Fruit fly (Drosophila melanogaster): ENCODE results near the gene CG4480.
"Not testable (repeated sequence)": the region's sequence is repeated elsewhere in the genome, so short reads cannot be mapped to it uniquely, and the experiment has no call there.

The CG4480 gene

DNA sequence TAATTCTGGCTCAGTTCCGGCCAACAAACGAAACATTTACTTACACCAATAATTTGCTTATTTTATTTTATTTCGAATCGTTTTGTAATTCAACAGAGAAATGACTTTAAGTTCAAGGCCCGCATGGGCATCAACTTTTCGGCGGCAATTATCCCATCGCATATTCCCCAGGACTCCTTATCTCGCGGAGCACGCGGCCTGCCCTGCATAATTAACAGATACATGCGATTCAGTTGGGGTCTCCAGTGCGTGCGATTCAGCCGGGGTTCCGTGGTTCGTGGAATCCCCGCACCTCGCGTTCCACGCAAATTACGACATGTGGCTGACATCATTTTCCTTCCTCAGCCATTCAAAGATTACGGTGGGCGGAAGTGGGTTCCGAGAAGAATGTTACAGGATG, at the start of gene CG4480:
CG4480 (minus strand) TSS at position 101 of the 400 bp plus-strand sequence.
- no peak for TF ChIP-seq CTCF (optimal IDR thresholded peaks at IDR 0.05)
- TF ChIP-seq CG8478 (optimal IDR thresholded peaks at IDR 0.05) = no peak

DNA sequence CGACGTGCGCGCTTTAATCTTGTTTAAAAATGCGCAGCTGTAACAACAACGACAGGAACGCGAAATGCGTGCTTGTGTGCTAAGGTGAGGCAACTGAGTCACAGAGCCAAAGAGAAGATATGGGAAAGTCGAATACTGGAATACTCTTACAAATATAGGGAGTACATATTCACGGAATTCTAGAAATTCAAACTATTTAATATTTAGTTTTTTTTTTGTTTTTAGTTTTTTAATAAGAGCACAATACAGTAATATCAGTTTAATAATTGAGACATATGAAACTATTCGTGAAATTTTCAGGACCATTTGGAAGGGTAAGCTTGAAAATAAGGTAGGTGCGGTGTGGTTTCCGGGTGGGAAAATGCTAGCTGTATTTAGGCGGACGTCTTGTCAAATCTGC, 15.7 kb upstream of the CG4480 start:
- TF ChIP-seq CG8478 (optimal IDR thresholded peaks at IDR 0.05) (no peak), CTCF (optimal IDR thresholded peaks at IDR 0.05) (no peak)

DNA sequence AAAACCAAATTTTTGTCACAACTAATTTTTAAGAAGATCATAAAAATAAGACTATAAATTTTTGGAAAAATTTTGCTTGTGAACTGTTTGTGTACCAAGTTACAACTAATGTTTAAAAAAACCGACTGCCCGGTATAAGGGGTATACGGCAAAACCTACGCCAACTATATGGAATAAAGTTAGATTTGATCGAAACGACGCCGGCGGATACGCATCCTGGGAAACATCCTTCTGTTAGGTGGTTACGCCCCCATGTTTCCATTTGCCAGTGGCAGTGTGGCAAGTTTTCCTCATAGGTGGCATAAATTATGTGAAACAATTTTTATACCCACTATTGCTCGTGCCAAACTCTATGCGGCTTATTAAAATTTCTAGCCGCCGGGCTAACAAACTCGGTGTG, 11.8 kb upstream of the CG4480 start, which contains the start of gene ProtB:
ProtB (minus strand) TSS at position 101 of the 400 bp plus-strand sequence.
- TF ChIP-seq CTCF, CG8478 (optimal IDR thresholded peaks at IDR 0.05): not testable (repeated sequence)

DNA sequence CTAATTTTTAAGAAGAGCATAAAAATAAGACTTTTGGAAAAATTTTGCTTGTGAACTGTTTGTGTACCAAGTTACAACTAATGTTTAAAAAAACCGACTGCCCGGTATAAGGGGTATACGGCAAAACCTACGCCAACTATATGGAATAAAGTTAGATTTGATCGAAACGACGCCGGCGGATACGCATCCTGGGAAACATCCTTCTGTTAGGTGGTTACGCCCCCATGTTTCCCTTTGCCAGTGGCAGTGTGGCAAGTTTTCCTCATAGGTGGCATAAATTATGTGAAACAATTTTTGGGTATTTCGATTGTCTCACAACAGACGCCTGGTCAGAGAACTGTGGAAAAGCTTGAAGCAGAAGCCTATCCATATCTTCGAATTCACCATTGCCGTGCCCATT, 9.7 kb upstream of the CG4480 start, which contains the start of gene ProtA:
ProtA (minus strand) TSS at position 101 of the 400 bp plus-strand sequence.
- not testable (repeated sequence) for TF ChIP-seq CG8478, CTCF (optimal IDR thresholded peaks at IDR 0.05)

DNA sequence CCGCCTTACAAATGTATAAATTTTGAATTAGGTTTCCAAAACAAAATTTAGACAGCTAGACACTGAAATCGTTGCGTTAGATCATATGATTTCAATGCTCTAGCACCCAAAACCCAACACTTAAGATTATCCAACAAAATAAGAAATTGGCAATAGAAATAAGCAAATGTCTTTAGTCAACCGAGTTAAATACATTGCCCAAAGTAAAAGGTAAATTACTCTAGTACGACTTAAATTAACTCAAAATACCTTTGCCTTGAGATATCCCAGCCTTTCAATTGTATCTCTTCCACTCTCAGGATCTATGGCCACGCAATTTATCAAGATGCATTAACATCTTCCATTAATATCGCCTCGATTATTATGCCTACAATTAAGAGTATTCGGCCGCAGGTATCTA, 4.4 kb upstream of the CG4480 start, which contains the start of gene CG15278:
CG15278 (minus strand) TSS at position 101 of the 400 bp plus-strand sequence.
- no peak for TF ChIP-seq CG8478 (optimal IDR thresholded peaks at IDR 0.05)

DNA sequence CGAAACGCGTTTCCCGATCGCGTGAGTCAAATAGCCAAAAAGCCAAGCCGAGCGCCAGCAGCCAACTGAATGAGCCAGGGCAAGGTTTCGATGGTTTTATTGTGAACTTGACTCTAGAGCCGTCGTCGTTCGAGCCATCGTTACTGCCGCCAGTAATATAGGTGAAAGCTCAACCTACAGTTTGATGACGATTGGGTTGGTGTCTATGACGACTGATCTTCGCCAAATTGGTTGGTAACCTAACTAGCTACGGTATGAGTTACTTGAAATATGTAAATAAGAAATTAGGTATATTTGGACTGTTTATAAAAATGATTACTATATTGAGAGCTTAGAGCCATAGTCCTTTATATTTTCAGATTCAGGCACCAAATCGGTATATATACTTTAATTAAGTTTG, 20.1 kb downstream of the CG4480 start, which contains the start of gene CG15279:
CG15279 (minus strand) TSS at position 72 of the 400 bp plus-strand sequence.
- TF ChIP-seq CTCF (optimal IDR thresholded peaks at IDR 0.05) (peak in 1 of 2 experiments; percentile 8), CG8478 (optimal IDR thresholded peaks at IDR 0.05) (no peak)

DNA sequence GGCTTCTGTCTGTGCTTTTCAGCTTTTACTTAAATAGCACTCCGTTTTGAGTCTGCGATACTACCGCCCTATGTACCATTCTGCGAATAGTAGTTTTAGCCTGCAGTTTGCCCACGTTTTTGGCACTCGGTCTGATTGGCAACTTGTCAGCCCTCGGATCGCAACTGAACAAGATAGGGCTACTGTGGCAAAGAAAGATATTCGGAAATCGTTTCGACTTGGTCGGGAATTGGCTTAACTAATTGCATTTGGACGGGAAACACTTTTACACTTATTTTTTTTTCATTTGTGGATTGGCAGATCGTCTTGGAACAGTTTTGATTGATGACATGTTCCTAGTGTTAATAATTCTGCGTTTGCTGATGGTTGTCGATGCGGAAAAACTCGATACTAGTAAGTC, 29.8 kb downstream of the CG4480 start, which contains the start of gene CG42682:
CG42682 (plus strand) TSS at position 301 of the 400 bp plus-strand sequence.
- no peak for TF ChIP-seq CTCF (optimal IDR thresholded peaks at IDR 0.05)
- TF ChIP-seq CG8478 (optimal IDR thresholded peaks at IDR 0.05) = no peak
